Fruit fly (Drosophila melanogaster) whole organism, adult: ENCODE data around the gene CG14312.

Source experiments
- CG11617 ChIP-seq: fragments of 200-800 bp; sonication (Bioruptor generic); optimal IDR thresholded peaks from 2 replicates; lab custom pipeline; 2017; ENCODE audit warnings: mild to moderate bottlenecking, missing biosample characterization, missing genetic modification reagents, missing genetic modification characterization
- CG12768 ChIP-seq: fragments of 200-800 bp; sonication (Bioruptor generic); optimal IDR thresholded peaks from 2 replicates; lab custom pipeline; 2017; ENCODE audit warnings: missing biosample characterization, missing genetic modification characterization, mild to moderate bottlenecking, moderate library complexity, missing genetic modification reagents
- CG14711 ChIP-seq: fragments of 200-800 bp; sonication (Bioruptor generic); optimal IDR thresholded peaks from 2 replicates; lab custom pipeline; 2018; ENCODE audit warnings: missing biosample characterization, mild to moderate bottlenecking, missing genetic modification characterization, moderate library complexity
- CG1620 ChIP-seq: fragments of 200-800 bp; sonication (Bioruptor generic); optimal IDR thresholded peaks from 2 replicates; lab custom pipeline; 2016; ENCODE audit warnings: missing biosample characterization, missing genetic modification characterization
- CG33017 ChIP-seq: fragments of 200-800 bp; sonication (Bioruptor generic); optimal IDR thresholded peaks from 2 replicates; lab custom pipeline; 2018; ENCODE audit warnings: missing biosample characterization, mild to moderate bottlenecking, missing genetic modification characterization, moderate library complexity
- CG5204 ChIP-seq: fragments of 200-800 bp; sonication (Bioruptor generic); optimal IDR thresholded peaks from 2 replicates; lab custom pipeline; 2016; ENCODE audit warnings: missing biosample characterization, missing genetic modification characterization
- CG7045 ChIP-seq: fragments of 200-800 bp; sonication (Bioruptor generic); optimal IDR thresholded peaks from 2 replicates; lab custom pipeline; 2017; ENCODE audit warnings: missing biosample characterization, mild to moderate bottlenecking, missing genetic modification characterization
- CG7101 ChIP-seq: fragments of 200-800 bp; sonication (Bioruptor generic); optimal IDR thresholded peaks from 2 replicates; lab custom pipeline; 2018; ENCODE audit warnings: missing biosample characterization, mild to moderate bottlenecking, missing genetic modification characterization, moderate library complexity
- Clk ChIP-seq: fragments of 200-800 bp; sonication (Bioruptor generic); optimal IDR thresholded peaks from 2 replicates; lab custom pipeline; 2017; ENCODE audit warnings: missing biosample characterization, missing genetic modification characterization
- Crg-1 ChIP-seq: fragments of 200-800 bp; sonication (Bioruptor generic); optimal IDR thresholded peaks from 2 replicates; lab custom pipeline; 2016; ENCODE audit warnings: missing biosample characterization, missing genetic modification characterization
- Hr96 ChIP-seq: fragments of 200-800 bp; sonication (Bioruptor generic); optimal IDR thresholded peaks from 2 replicates; lab custom pipeline; 2016; ENCODE audit warnings: missing biosample characterization, missing genetic modification characterization
- Mnt ChIP-seq: fragments of 200-800 bp; sonication (Bioruptor generic); optimal IDR thresholded peaks from 2 replicates; lab custom pipeline; 2016; ENCODE audit warnings: missing biosample characterization, mild to moderate bottlenecking, missing genetic modification characterization
- bab1 ChIP-seq: fragments of 200-800 bp; sonication (Bioruptor generic); optimal IDR thresholded peaks from 3 replicates; lab custom pipeline; 2019; ENCODE audit warnings: missing biosample characterization, mild to moderate bottlenecking, missing genetic modification characterization, moderate library complexity
- cic ChIP-seq: fragments of 200-800 bp; sonication (Bioruptor generic); optimal IDR thresholded peaks from 2 replicates; lab custom pipeline; 2017; ENCODE audit warnings: missing biosample characterization, mild to moderate bottlenecking, missing genetic modification characterization, moderate library complexity
- cnc ChIP-seq, 2 experiments: fragments of >200 bp; optimal IDR thresholded peaks; 2 replicates each; lab custom pipeline; 2017
- kay ChIP-seq: fragments of 200-800 bp; sonication (Bioruptor generic); peaks from one replicate; lab custom pipeline; 2016; ENCODE audit warnings: missing biosample characterization, missing genetic modification characterization, borderline replicate concordance
- ovo ChIP-seq: fragments of 200-800 bp; sonication (Bioruptor generic); optimal IDR thresholded peaks from 2 replicates; lab custom pipeline; 2016; ENCODE audit warnings: missing biosample characterization, missing genetic modification characterization
- pad ChIP-seq: fragments of 200-800 bp; sonication (Bioruptor generic); optimal IDR thresholded peaks from 3 replicates; lab custom pipeline; 2017; ENCODE audit warnings: missing biosample characterization, missing genetic modification characterization, mild to moderate bottlenecking, moderate library complexity, missing genetic modification reagents
- tj ChIP-seq: fragments of 200-800 bp; sonication (Bioruptor generic); optimal IDR thresholded peaks from 3 replicates; lab custom pipeline; 2017; ENCODE audit warnings: missing biosample characterization, mild to moderate bottlenecking, missing genetic modification characterization, moderate library complexity
- toe ChIP-seq: fragments of 200-800 bp; sonication (Bioruptor generic); optimal IDR thresholded peaks from 2 replicates; lab custom pipeline; 2016; ENCODE audit warnings: missing biosample characterization, missing genetic modification characterization

CG14312 gene

dm6 chr3R:18297444-18298297 is 14.3 kb upstream of the CG14312 start:
- TF ChIP-seq CG7045 (GFP tag; lab: Kevin White, UChicago): no peak
- TF ChIP-seq kay (GFP tag; lab: Kevin White, UChicago): peak; percentile 96

dm6 chr3R:18296737-18297136 is 13.4 kb upstream of the CG14312 start:
- peak; percentile 62 for TF ChIP-seq tj (GFP tag; lab: Kevin White, UChicago)
- no peak for TF ChIP-seq CG7045 (GFP tag; lab: Kevin White, UChicago)
- TF ChIP-seq Clk (GFP tag; lab: Kevin White, UChicago): no peak
- no peak for TF ChIP-seq Hr96 (GFP tag; lab: Kevin White, UChicago)
- no peak for TF ChIP-seq CG14711 (tag; lab: Kevin White, UChicago)
- no peak for TF ChIP-seq CG1620 (GFP tag; lab: Kevin White, UChicago)
- TF ChIP-seq Crg-1 (GFP tag; lab: Kevin White, UChicago): no peak
- TF ChIP-seq kay (GFP tag; lab: Kevin White, UChicago): no peak
- TF ChIP-seq CG33017 (tag; lab: Kevin White, UChicago): no peak
- no peak for TF ChIP-seq CG11617 (GFP tag; lab: Kevin White, UChicago)
- peak; percentile 19 for TF ChIP-seq CG12768
- no peak for TF ChIP-seq toe (GFP tag; lab: Kevin White, UChicago)
- TF ChIP-seq ovo: no peak
- TF ChIP-seq pad (GFP tag; lab: Kevin White, UChicago): no peak
- TF ChIP-seq Mnt: no peak
- no peak for TF ChIP-seq CG5204 (GFP tag; lab: Kevin White, UChicago)
- TF ChIP-seq cnc (optimal IDR thresholded peaks at IDR 0.05; lab: Kevin White, UChicago): no peak

dm6 chr3R:18296084-18296483 is 12.8 kb upstream of the CG14312 start:
- TF ChIP-seq kay (GFP tag; lab: Kevin White, UChicago) (no peak), tj (GFP tag; lab: Kevin White, UChicago) (no peak), CG7101 (tag; lab: Kevin White, UChicago) (no peak), Crg-1 (GFP tag; lab: Kevin White, UChicago) (no peak), Mnt (no peak), CG1620 (GFP tag; lab: Kevin White, UChicago) (no peak), toe (GFP tag; lab: Kevin White, UChicago) (no peak), Clk (GFP tag; lab: Kevin White, UChicago) (no peak), CG33017 (tag; lab: Kevin White, UChicago) (no peak)

- TF ChIP-seq ovo (no peak), CG1620 (GFP tag; lab: Kevin White, UChicago) (no peak), kay (GFP tag; lab: Kevin White, UChicago) (peak; percentile 77), CG7045 (GFP tag; lab: Kevin White, UChicago) (no peak), Mnt (no peak), CG7101 (tag; lab: Kevin White, UChicago) (no peak), bab1 (GFP tag; lab: Kevin White, UChicago) (no peak)
Measured at dm6 chr3R:18295262-18295944, 12.1 kb upstream of the CG14312 start.

dm6 chr3R:18294488-18294887 is 11.2 kb upstream of the CG14312 start:
- TF ChIP-seq Mnt (no peak), cnc (optimal IDR thresholded peaks at IDR 0.05; lab: Kevin White, UChicago) (no peak), Crg-1 (GFP tag; lab: Kevin White, UChicago) (no peak)

- TF ChIP-seq cic (no peak), Mnt (peak; percentile 30), kay (GFP tag; lab: Kevin White, UChicago) (no peak)
Measured at dm6 chr3R:18292371-18292770, 9.0 kb upstream of the CG14312 start.

- peak; percentile 48 for TF ChIP-seq cic
- no peak for TF ChIP-seq Clk (GFP tag; lab: Kevin White, UChicago)
- TF ChIP-seq ovo: no peak
Measured at dm6 chr3R:18291831-18292230, 8.5 kb upstream of the CG14312 start.

- no peak for TF ChIP-seq CG11617 (GFP tag; lab: Kevin White, UChicago)
- no peak for TF ChIP-seq cnc (optimal IDR thresholded peaks at IDR 0.05; lab: Kevin White, UChicago)
- no peak for TF ChIP-seq Crg-1 (GFP tag; lab: Kevin White, UChicago)
- no peak for TF ChIP-seq CG7045 (GFP tag; lab: Kevin White, UChicago)
- no peak for TF ChIP-seq tj (GFP tag; lab: Kevin White, UChicago)
- TF ChIP-seq kay (GFP tag; lab: Kevin White, UChicago): no peak
- no peak for TF ChIP-seq CG12768
- TF ChIP-seq Hr96 (GFP tag; lab: Kevin White, UChicago): no peak
- TF ChIP-seq cic: no peak
- TF ChIP-seq toe (GFP tag; lab: Kevin White, UChicago): no peak
- no peak for TF ChIP-seq pad (GFP tag; lab: Kevin White, UChicago)
- TF ChIP-seq Mnt: no peak
- no peak for TF ChIP-seq Clk (GFP tag; lab: Kevin White, UChicago)
- no peak for TF ChIP-seq ovo
- TF ChIP-seq CG14711 (tag; lab: Kevin White, UChicago): no peak
- TF ChIP-seq CG1620 (GFP tag; lab: Kevin White, UChicago): no peak
- no peak for TF ChIP-seq bab1 (GFP tag; lab: Kevin White, UChicago)
- no peak for TF ChIP-seq CG7101 (tag; lab: Kevin White, UChicago)
- TF ChIP-seq CG5204 (GFP tag; lab: Kevin White, UChicago): no peak
Measured at dm6 chr3R:18288677-18289076, 5.3 kb upstream of the CG14312 start, which contains the start of gene CG7131. CG7131 (minus strand) TSS chr3R:18288777.
